Fruit fly (Drosophila melanogaster) whole organism, embryonic: ENCODE results near the gene Rpn12.

Experiments used
- Abd-B ChIP-seq: fragments of 200-800 bp; sonication (Bioruptor generic); optimal IDR thresholded peaks from 2 replicates; lab custom pipeline; 2018; ENCODE audit warnings: missing biosample characterization, mild to moderate bottlenecking, missing genetic modification characterization, moderate library complexity
- Adf1 ChIP-seq: fragments of 200-800 bp; sonication (Bioruptor generic); IDR thresholded peaks from 2 replicates; pipeline ENCODE4 v1.3.6; 2022; ENCODE audit warnings: missing biosample characterization, missing genetic modification characterization
- Atf6 ChIP-seq: fragments of 200-800 bp; sonication (Bioruptor generic); IDR thresholded peaks from 2 replicates; pipeline ENCODE4 v1.3.6; 2022; ENCODE audit warnings: missing biosample characterization, missing genetic modification characterization
- B-H2 ChIP-seq: fragments of 200-800 bp; sonication (Bioruptor generic); optimal IDR thresholded peaks from 2 replicates; lab custom pipeline; 2018; ENCODE audit warnings: missing biosample characterization, mild to moderate bottlenecking, missing genetic modification characterization
- BtbVII ChIP-seq: fragments of 200-800 bp; sonication (Bioruptor generic); optimal IDR thresholded peaks from 3 replicates; lab custom pipeline; 2017; ENCODE audit warnings: missing biosample characterization, mild to moderate bottlenecking, missing genetic modification characterization
- CG12155 ChIP-seq: fragments of 200-800 bp; sonication (Bioruptor generic); optimal IDR thresholded peaks from 3 replicates; lab custom pipeline; 2016; ENCODE audit warnings: missing biosample characterization, missing genetic modification characterization
- CG12299 ChIP-seq: fragments of 200-800 bp; sonication (Bioruptor generic); optimal IDR thresholded peaks from 2 replicates; lab custom pipeline; 2018; ENCODE audit warnings: missing biosample characterization, mild to moderate bottlenecking, missing genetic modification characterization
- CG1233 ChIP-seq: fragments of 200-800 bp; sonication (Bioruptor generic); optimal IDR thresholded peaks from 4 replicates; lab custom pipeline; 2018; ENCODE audit warnings: missing biosample characterization, mild to moderate bottlenecking, missing genetic modification characterization
- CG12391 ChIP-seq: fragments of 200-800 bp; sonication (Bioruptor generic); optimal IDR thresholded peaks from 3 replicates; lab custom pipeline; 2018; ENCODE audit warnings: missing biosample characterization, mild to moderate bottlenecking, missing genetic modification characterization, moderate library complexity
- CG13894 ChIP-seq: fragments of 200-800 bp; sonication (Bioruptor generic); optimal IDR thresholded peaks from 3 replicates; lab custom pipeline; 2018; ENCODE audit warnings: missing biosample characterization, mild to moderate bottlenecking, missing genetic modification characterization, moderate library complexity
- CG14050 ChIP-seq: fragments of 200-800 bp; sonication (Bioruptor generic); IDR thresholded peaks from 3 replicates; pipeline ENCODE4 v1.3.6; 2022; ENCODE audit warnings: missing biosample characterization, missing genetic modification characterization
- CG14667 ChIP-seq: fragments of 200-800 bp; sonication (Bioruptor generic); IDR thresholded peaks from 2 replicates; pipeline ENCODE4 v1.3.6; 2022; ENCODE audit warnings: missing biosample characterization, missing genetic modification characterization
- CG16813 ChIP-seq: fragments of 200-800 bp; sonication (Bioruptor generic); IDR thresholded peaks from 3 replicates; pipeline ENCODE4 v1.3.6; 2022; ENCODE audit warnings: missing biosample characterization, missing genetic modification characterization; ENCODE audit not compliant: partially characterized antibody
- CG2875 ChIP-seq: fragments of 200-800 bp; sonication (Bioruptor generic); optimal IDR thresholded peaks from 2 replicates; lab custom pipeline; 2017; ENCODE audit warnings: missing biosample characterization, mild to moderate bottlenecking, missing genetic modification characterization, missing genetic modification reagents
- CG30403 ChIP-seq: fragments of 200-800 bp; sonication (Bioruptor generic); optimal IDR thresholded peaks from 3 replicates; lab custom pipeline; 2016; ENCODE audit warnings: missing biosample characterization, missing genetic modification characterization
- CG34422 ChIP-seq: fragments of 200-800 bp; sonication (Bioruptor generic); IDR thresholded peaks from 3 replicates; pipeline ENCODE4 v1.3.6; 2022; ENCODE audit warnings: missing biosample characterization, missing genetic modification characterization
- CG3847 ChIP-seq: fragments of 200-800 bp; sonication (Bioruptor generic); IDR thresholded peaks from 2 replicates; pipeline ENCODE4 v1.3.6; 2022; ENCODE audit warnings: missing biosample characterization, missing genetic modification characterization
- CG6683 ChIP-seq: fragments of 200-800 bp; sonication (Bioruptor generic); optimal IDR thresholded peaks from 2 replicates; lab custom pipeline; 2017; ENCODE audit warnings: missing biosample characterization, mild to moderate bottlenecking, missing genetic modification characterization, missing genetic modification reagents
- CG9932 ChIP-seq: fragments of 200-800 bp; sonication (Bioruptor generic); IDR thresholded peaks from 2 replicates; pipeline ENCODE4 v1.3.6; 2022; ENCODE audit warnings: missing biosample characterization, missing genetic modification characterization
- CHES-1-like ChIP-seq: fragments of 200-800 bp; sonication (Bioruptor generic); optimal IDR thresholded peaks from 2 replicates; lab custom pipeline; 2016; ENCODE audit warnings: missing biosample characterization, missing genetic modification characterization
- Camta ChIP-seq: fragments of 200-800 bp; sonication (Bioruptor generic); optimal IDR thresholded peaks from 2 replicates; lab custom pipeline; 2016; ENCODE audit warnings: missing biosample characterization, missing genetic modification characterization
- D19A ChIP-seq: fragments of 200-800 bp; optimal IDR thresholded peaks from 3 replicates; lab custom pipeline; 2019; ENCODE audit warnings: missing biosample characterization, mild to moderate bottlenecking, missing genetic modification characterization, moderate library complexity
- Dip3 ChIP-seq: fragments of 200-800 bp; sonication (Bioruptor generic); optimal IDR thresholded peaks from 3 replicates; lab custom pipeline; 2016; ENCODE audit warnings: missing biosample characterization, missing genetic modification characterization
- Doc2 ChIP-seq: fragments of 200-800 bp; sonication (Bioruptor generic); IDR thresholded peaks from 2 replicates; pipeline ENCODE4 v1.3.6; 2022; ENCODE audit warnings: missing biosample characterization, missing genetic modification characterization
- Fer2 ChIP-seq: fragments of 200-800 bp; sonication (Bioruptor generic); optimal IDR thresholded peaks from 2 replicates; lab custom pipeline; 2018; ENCODE audit warnings: missing biosample characterization, mild to moderate bottlenecking, missing genetic modification characterization, moderate library complexity
- GATAe ChIP-seq: fragments of 200-800 bp; sonication (Bioruptor generic); conservative IDR thresholded peaks from 2 replicates; pipeline ENCODE4 v1.3.6; 2022; ENCODE audit warnings: missing biosample characterization, missing genetic modification characterization
- H2.0 ChIP-seq: fragments of 200-800 bp; sonication (Bioruptor generic); IDR thresholded peaks from 2 replicates; pipeline ENCODE4 v1.3.6; 2022; ENCODE audit warnings: missing biosample characterization, missing genetic modification characterization
- HHEX ChIP-seq: fragments of 200-800 bp; sonication (Bioruptor generic); optimal IDR thresholded peaks from 3 replicates; lab custom pipeline; 2017; ENCODE audit warnings: missing biosample characterization, mild to moderate bottlenecking, missing genetic modification characterization, missing genetic modification reagents
- Hr39 ChIP-seq: fragments of >200 bp; optimal IDR thresholded peaks from 2 replicates; lab custom pipeline; 2017
- Hr78 ChIP-seq, 2 experiments: fragments of 200-800 bp in 1 of 2; fragments of >200 bp in 1 of 2; sonication (Bioruptor generic) in 1 of 2; optimal IDR thresholded peaks; 2 replicates each; lab custom pipeline; 2017 to 2019; ENCODE audit warnings: missing biosample characterization in 2 of 2, missing genetic modification characterization in 2 of 2, mild to moderate bottlenecking in 1 of 2, moderate library complexity in 1 of 2
- Meics ChIP-seq: fragments of 200-800 bp; sonication (Bioruptor generic); optimal IDR thresholded peaks from 2 replicates; lab custom pipeline; 2017; ENCODE audit warnings: missing biosample characterization, mild to moderate bottlenecking, missing genetic modification characterization
- Oli ChIP-seq: fragments of 200-800 bp; sonication (Bioruptor generic); optimal IDR thresholded peaks from 2 replicates; lab custom pipeline; 2018; ENCODE audit warnings: missing biosample characterization, mild to moderate bottlenecking, missing genetic modification characterization, moderate library complexity
- ara ChIP-seq: fragments of 200-800 bp; sonication (Bioruptor generic); IDR thresholded peaks from 2 replicates; pipeline ENCODE4 v1.3.6; 2022; ENCODE audit warnings: missing biosample characterization, missing genetic modification characterization
- bcd ChIP-seq: fragments of 200-800 bp; sonication (Bioruptor generic); optimal IDR thresholded peaks from 2 replicates; lab custom pipeline; 2017; ENCODE audit warnings: missing biosample characterization, mild to moderate bottlenecking, missing genetic modification characterization
- chif ChIP-seq, 2 experiments: fragments of 200-800 bp; sonication (Bioruptor generic); optimal IDR thresholded peaks; 3 replicates each; lab custom pipeline; 2016; ENCODE audit warnings: missing biosample characterization in 2 of 2, missing genetic modification characterization in 2 of 2
- dati ChIP-seq: fragments of 200-800 bp; sonication (Bioruptor generic); IDR thresholded peaks from 2 replicates; pipeline ENCODE4 v1.3.6; 2022; ENCODE audit warnings: missing biosample characterization, missing genetic modification characterization
- en ChIP-seq: fragments of 200-800 bp; sonication (Bioruptor generic); optimal IDR thresholded peaks from 2 replicates; lab custom pipeline; 2016; ENCODE audit warnings: missing biosample characterization, missing genetic modification characterization
- eve ChIP-seq, 2 experiments: fragments of >200 bp; optimal IDR thresholded peaks; 2 replicates each; lab custom pipeline; 2017; ENCODE audit warnings: missing biosample characterization in 2 of 2, missing genetic modification characterization in 2 of 2
- gcm ChIP-seq: fragments of 200-800 bp; sonication (Bioruptor generic); optimal IDR thresholded peaks from 2 replicates; lab custom pipeline; 2019; ENCODE audit warnings: missing biosample characterization, mild to moderate bottlenecking, missing genetic modification characterization, moderate library complexity
- gsb ChIP-seq: fragments of 200-800 bp; sonication (Bioruptor generic); IDR thresholded peaks from 2 replicates; pipeline ENCODE4 v1.3.6; 2022; ENCODE audit warnings: missing biosample characterization, missing genetic modification characterization
- gsb-n ChIP-seq: fragments of 200-800 bp; sonication (Bioruptor generic); optimal IDR thresholded peaks from 3 replicates; lab custom pipeline; 2018; ENCODE audit warnings: missing biosample characterization, mild to moderate bottlenecking, missing genetic modification characterization
- ham ChIP-seq: fragments of 200-800 bp; sonication (Bioruptor generic); IDR thresholded peaks from 2 replicates; pipeline ENCODE4 v1.3.6; 2022; ENCODE audit warnings: missing biosample characterization, missing genetic modification characterization
- mld ChIP-seq: fragments of 200-800 bp; sonication (Bioruptor generic); IDR thresholded peaks from 3 replicates; pipeline ENCODE4 v1.3.6; 2022; ENCODE audit warnings: missing biosample characterization, missing genetic modification characterization; ENCODE audit not compliant: partially characterized antibody
- pita ChIP-seq: fragments of 200-800 bp; sonication (Bioruptor generic); optimal IDR thresholded peaks from 2 replicates; lab custom pipeline; 2017; ENCODE audit warnings: missing biosample characterization, mild to moderate bottlenecking, missing genetic modification characterization
- sd ChIP-seq: fragments of 200-800 bp; sonication (Bioruptor generic); optimal IDR thresholded peaks from 3 replicates; lab custom pipeline; 2018; ENCODE audit warnings: missing biosample characterization, mild to moderate bottlenecking, missing genetic modification characterization, moderate library complexity
- sens ChIP-seq: fragments of 200-800 bp; sonication (Bioruptor generic); peaks from one replicate; lab custom pipeline; 2016; ENCODE audit warnings: missing biosample characterization, missing genetic modification characterization
- tup ChIP-seq: fragments of 200-800 bp; sonication (Bioruptor generic); optimal IDR thresholded peaks from 2 replicates; lab custom pipeline; 2016; ENCODE audit warnings: missing biosample characterization, mild to moderate bottlenecking, missing genetic modification characterization, moderate library complexity
- wor ChIP-seq: fragments of 200-800 bp; sonication (Bioruptor generic); IDR thresholded peaks from 2 replicates; pipeline ENCODE4 v1.3.6; 2022; ENCODE audit warnings: missing biosample characterization, missing genetic modification characterization
- zen ChIP-seq: fragments of 200-800 bp; sonication (Bioruptor generic); optimal IDR thresholded peaks from 3 replicates; lab custom pipeline; 2018; ENCODE audit warnings: missing biosample characterization, mild to moderate bottlenecking, missing genetic modification characterization, moderate library complexity
- zf30C ChIP-seq: fragments of 200-800 bp; sonication (Bioruptor generic); optimal IDR thresholded peaks from 3 replicates; lab custom pipeline; 2018; ENCODE audit warnings: missing biosample characterization, mild to moderate bottlenecking, missing genetic modification characterization

Gene Rpn12

dm6 chr3L:16587994-16588622 is 5.3 kb downstream of the Rpn12 start (continued):
- TF ChIP-seq chif (GFP tag; optimal IDR thresholded peaks at IDR 0.05; lab: Kevin White, UChicago) (peak; percentile 9 to 36), pita (GFP tag; lab: Kevin White, UChicago) (no peak), gsb (GFP tag; lab: Robert Waterston, UW) (peak; percentile 11; the same call in 1 of the 2 replicates), CG16813 (peak; percentile 96), BtbVII (no peak), Atf6 (GFP tag; lab: Robert Waterston, UW) (peak; percentile 64; the same call in 1 of the 2 replicates), dati (no peak), sens (peak; percentile 96), CG12391 (tag; lab: Kevin White, UChicago) (peak; percentile 73), Oli (tag; lab: Kevin White, UChicago) (peak; percentile 21), mld (GFP tag; lab: Robert Waterston, UW) (peak; percentile 75; the same call in 1 of the 3 replicates), Doc2 (GFP tag; lab: Robert Waterston, UW) (no peak), Hr39 (no peak), gsb-n (tag; lab: Kevin White, UChicago) (no peak), CHES-1-like (GFP tag; lab: Kevin White, UChicago) (peak; percentile 78), en (GFP tag; lab: Kevin White, UChicago) (no peak), CG2875 (GFP tag; lab: Kevin White, UChicago) (no peak), zf30C (GFP tag; lab: Kevin White, UChicago) (no peak), GATAe (GFP tag; lab: Robert Waterston, UW) (no peak), CG14050 (GFP tag; lab: Robert Waterston, UW) (peak; percentile 39; the same call in 2 of the 3 replicates), Meics (GFP tag; lab: Kevin White, UChicago) (peak; percentile 37), tup (GFP tag; lab: Kevin White, UChicago) (peak; percentile 10), bcd (GFP tag; lab: Kevin White, UChicago) (peak; percentile 66), CG30403 (GFP tag; lab: Kevin White, UChicago) (peak; percentile 68), Camta (GFP tag; lab: Kevin White, UChicago) (peak; percentile 59), B-H2 (GFP tag; lab: Kevin White, UChicago) (peak; percentile 12), Abd-B (peak; percentile 73), CG12299 (tag; lab: Kevin White, UChicago) (peak; percentile 41), Adf1 (GFP tag; lab: Robert Waterston, UW) (no peak), Hr78 (GFP tag; optimal IDR thresholded peaks at IDR 0.05; lab: Kevin White, UChicago) (no peak), Fer2 (tag; lab: Kevin White, UChicago) (peak; percentile 17), gcm (GFP tag; lab: Kevin White, UChicago) (peak; percentile 1), zen (tag; lab: Kevin White, UChicago) (peak; percentile 41), CG34422 (GFP tag; lab: Robert Waterston, UW) (peak; percentile 77), CG6683 (GFP tag; lab: Kevin White, UChicago) (peak; percentile 34), CG9932 (GFP tag; lab: Robert Waterston, UW) (peak; percentile 87), Dip3 (GFP tag; lab: Kevin White, UChicago) (peak; percentile 49), CG13894 (tag; lab: Kevin White, UChicago) (peak; percentile 52), sd (tag; lab: Kevin White, UChicago) (peak; percentile 62), eve (GFP tag; optimal IDR thresholded peaks at IDR 0.05; lab: Kevin White, UChicago) (no peak), CG1233 (GFP tag; lab: Kevin White, UChicago) (peak; percentile 13), CG14667 (peak; percentile 36; the same call in 1 of the 2 replicates), HHEX (GFP tag; lab: Kevin White, UChicago) (peak; percentile 36), D19A (tag; lab: Kevin White, UChicago) (no peak), H2.0 (GFP tag; lab: Robert Waterston, UW) (peak; percentile 52), ara (GFP tag; lab: Robert Waterston, UW) (no peak), ham (GFP tag; lab: Robert Waterston, UW) (no peak), CG12155 (GFP tag; lab: Kevin White, UChicago) (peak; percentile 9), wor (peak; percentile 42), CG3847 (peak; percentile 79)
